Fruit fly (Drosophila melanogaster): ENCODE measurements around the gene CG43163.

DNA sequence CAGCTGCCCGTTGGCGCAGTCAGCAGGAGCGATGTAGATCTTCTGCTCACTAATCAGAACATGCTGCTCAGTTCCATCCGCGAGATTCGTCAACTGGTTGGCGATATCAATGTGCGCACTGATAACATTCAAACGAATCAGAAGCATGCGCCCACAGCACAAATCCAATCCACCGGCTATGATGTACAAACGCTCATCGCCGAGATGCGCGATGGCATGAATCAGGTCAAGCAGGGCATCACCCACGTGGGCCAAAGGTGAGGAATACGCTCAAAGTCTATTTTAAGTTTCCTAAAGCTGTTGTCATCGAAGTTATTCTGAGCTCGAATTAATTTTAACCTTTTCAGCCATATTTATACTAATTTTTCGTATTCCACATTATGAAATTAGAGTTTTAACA lies 29.4 kb upstream of the CG43163 start:
- TF ChIP-seq Abd-B (GFP tag; optimal IDR thresholded peaks at IDR 0.05), result no peak
- TF ChIP-seq rgr (GFP tag; optimal IDR thresholded peaks at IDR 0.05), result no peak
- TF ChIP-seq woc (GFP tag; optimal IDR thresholded peaks at IDR 0.05), result no peak
- TF ChIP-seq brk (GFP tag; optimal IDR thresholded peaks at IDR 0.05), result no peak
- TF ChIP-seq psq (GFP tag; optimal IDR thresholded peaks at IDR 0.05), result no peak

All from whole organism, wandering third instar larva.